Worm (Caenorhabditis elegans) whole organism, L4/young adult: ENCODE measurements around the gene F46E10.18.

ENCODE experiments used
- W03F9.2 ChIP-seq: fragments of 150-350 bp; optimal IDR thresholded peaks from 2 replicates; lab custom pipeline; 2014; ENCODE audit warnings: missing biosample characterization, missing genetic modification characterization
- dao-5 ChIP-seq: sonication (generic microtip); optimal IDR thresholded peaks from 2 replicates; lab custom pipeline; 2016; ENCODE audit warnings: missing genotype, missing genetic modification characterization, moderate library complexity, missing compliant biosample characterization
- him-1 ChIP-seq: sonication (generic microtip); optimal IDR thresholded peaks from 2 replicates; lab custom pipeline; 2016; ENCODE audit warnings: missing genotype, missing genetic modification reagents, missing genetic modification characterization, missing compliant biosample characterization

Gene F46E10.18

DNA sequence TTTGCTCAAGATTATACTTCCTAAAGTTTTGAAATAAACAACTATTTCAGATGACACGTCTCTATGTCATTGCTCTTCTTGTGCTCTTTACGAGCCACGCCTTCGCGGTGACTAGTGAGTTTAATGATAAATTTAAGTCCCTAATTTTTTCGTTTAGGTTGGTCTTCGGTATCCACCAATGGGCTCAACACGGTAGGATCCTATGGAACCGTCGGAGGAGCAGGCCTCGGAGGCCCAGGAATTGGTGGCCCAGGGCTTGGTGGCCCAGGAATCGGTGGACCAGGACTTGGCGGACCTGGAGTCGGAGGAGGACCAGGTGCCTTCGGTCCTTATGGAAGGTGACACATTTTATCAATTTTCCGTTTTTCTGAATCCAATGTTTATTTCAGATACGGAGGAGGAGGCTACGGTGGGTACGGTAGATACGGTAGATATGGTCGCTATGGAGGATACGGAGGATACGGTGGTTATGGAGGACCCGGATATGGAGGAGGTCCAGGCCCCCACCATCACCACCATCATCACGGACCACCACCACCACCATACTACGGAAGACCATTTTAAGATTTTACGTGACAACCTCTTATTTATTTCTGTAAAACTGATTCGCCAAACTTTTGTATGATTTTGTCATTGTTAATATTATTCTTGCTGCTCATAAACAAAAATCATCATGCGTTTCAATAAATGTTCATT lies at the start of gene F46E10.18, which contains the start of gene F46E10.2:
F46E10.18 (plus strand) TSS at position 646 of the 696 bp plus-strand sequence.
F46E10.2 (plus strand) TSS at position 51 of the 696 bp plus-strand sequence.
- TF ChIP-seq him-1 (tag; lab: Kevin White, UChicago) (no peak), W03F9.2 (tag; lab: Kevin White, UChicago) (no peak), dao-5 (tag; lab: Kevin White, UChicago) (no peak)

DNA sequence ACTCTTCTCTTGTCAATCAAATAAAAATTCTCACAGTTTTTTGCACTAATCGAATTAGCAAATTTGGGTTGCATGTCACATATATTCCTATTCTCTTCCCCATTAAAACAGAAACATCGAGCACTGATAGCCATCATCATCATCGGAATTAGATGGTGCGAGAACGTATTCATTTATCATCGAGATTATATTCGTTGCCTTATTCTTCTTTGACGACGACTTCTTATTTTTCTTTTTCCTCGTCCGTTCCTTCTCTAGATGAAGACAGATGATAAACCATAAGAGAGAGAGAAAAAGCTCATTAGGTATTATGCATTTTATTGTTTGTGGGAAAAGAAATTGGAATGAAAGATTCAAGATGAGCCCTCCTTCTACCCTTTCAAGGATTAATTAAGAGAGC lies 49.6 kb upstream of the F46E10.18 start:
- no peak for TF ChIP-seq dao-5 (tag; lab: Kevin White, UChicago)

DNA sequence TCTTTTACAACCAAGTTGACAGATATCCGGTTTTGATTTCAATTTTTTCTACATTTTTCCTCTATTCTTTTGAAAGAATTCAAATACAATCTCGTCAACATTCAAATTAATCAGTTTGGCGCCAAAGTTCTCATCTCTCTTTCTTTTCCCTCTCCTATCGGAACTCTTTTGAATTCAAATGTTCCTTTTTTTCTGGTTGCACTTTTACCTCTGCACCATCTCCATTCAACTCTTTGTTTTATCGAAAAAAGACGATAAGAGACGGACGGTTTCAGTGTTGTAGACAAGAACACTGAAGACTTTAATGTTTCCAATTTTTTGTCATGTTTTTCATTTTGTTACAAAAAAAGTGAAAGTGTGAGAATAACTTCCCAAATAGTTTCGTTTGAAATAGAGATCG lies 44.8 kb upstream of the F46E10.18 start:
- TF ChIP-seq him-1 (tag; lab: Kevin White, UChicago) (no peak), W03F9.2 (tag; lab: Kevin White, UChicago) (no peak), dao-5 (tag; lab: Kevin White, UChicago) (no peak)

DNA sequence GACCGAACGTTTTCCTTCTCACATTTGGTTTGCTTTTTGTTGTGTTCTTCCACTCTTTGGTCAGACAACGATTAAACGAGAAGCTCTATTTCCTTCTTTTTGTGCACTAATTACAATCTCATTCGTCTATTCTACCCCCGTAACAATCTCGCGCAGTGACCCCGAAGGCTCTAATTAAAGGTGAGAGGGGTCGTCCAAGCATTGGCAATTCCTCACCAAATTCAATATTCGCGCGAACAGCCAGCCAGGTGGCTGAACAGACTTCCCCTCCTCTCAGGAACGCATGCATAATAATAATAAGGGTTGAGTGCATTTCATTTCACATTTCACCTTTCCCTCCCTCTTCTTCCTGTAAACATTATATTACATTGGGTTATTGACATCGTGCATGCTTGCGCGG lies 35.7 kb upstream of the F46E10.18 start:
- TF ChIP-seq W03F9.2 (tag; lab: Kevin White, UChicago) (no peak), him-1 (tag; lab: Kevin White, UChicago) (no peak), dao-5 (tag; lab: Kevin White, UChicago) (no peak)

DNA sequence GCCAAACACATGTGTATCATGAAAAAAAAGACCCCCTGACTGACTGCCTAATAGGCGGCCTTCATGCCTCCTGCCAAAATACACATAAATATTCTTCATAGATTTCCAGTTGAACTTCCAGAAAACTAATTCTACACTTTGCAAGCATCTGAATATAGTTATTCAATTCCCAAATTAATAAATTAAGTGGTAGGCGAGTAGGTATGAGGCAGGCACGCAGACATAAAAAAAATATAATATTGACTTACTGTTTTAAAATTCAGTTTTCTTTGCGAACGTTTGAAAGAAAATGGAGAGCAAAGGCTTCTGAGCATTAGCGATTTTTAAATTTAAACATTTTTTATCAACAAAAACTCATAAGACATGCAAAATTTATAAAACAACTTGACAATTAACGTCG lies 33.0 kb upstream of the F46E10.18 start:
- TF ChIP-seq dao-5 (tag; lab: Kevin White, UChicago) (no peak), him-1 (tag; lab: Kevin White, UChicago) (no peak), W03F9.2 (tag; lab: Kevin White, UChicago) (no peak)

DNA sequence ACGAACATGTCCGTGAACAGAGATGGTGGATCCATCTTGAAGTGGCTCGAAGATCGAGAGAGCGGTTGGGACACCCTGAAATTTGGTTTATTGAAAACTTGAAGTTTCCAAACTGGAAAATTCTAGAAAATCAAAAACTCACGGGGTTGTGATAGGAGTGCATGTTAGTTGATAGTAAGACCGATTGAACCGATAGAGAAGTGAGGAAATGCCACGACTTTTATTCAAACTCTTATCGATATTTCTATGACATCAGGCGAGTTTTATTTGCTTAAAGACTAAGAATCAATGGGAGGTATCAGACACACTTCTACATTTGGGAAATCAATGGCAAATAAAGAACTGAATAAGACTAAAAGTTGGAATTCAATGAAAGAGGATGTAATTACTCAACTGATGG lies 32.0 kb upstream of the F46E10.18 start, which contains the start of gene lec-10:
lec-10 (minus strand) TSS at position 272 of the 400 bp plus-strand sequence.
- no peak for TF ChIP-seq him-1 (tag; lab: Kevin White, UChicago)
- no peak for TF ChIP-seq W03F9.2 (tag; lab: Kevin White, UChicago)
- no peak for TF ChIP-seq dao-5 (tag; lab: Kevin White, UChicago)

DNA sequence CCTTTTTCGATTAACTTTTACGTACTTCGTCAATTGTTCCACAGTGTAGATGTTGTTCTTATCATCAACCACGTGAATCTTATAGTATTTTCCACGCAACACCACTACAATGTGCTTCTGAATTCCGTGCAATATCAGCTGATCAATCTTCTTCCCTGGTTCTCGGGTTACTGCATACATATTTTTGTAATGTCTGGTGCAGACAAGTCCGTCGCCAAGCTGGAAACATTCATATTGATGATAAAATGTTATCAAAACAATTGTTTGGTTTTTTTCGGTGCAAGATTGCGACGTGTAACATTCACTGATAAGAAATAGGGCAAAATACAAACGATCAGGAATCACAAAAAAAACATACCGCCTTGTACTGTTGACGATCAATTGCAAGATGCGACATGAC lies 28.3 kb upstream of the F46E10.18 start:
- TF ChIP-seq dao-5 (tag; lab: Kevin White, UChicago) = no peak
- no peak for TF ChIP-seq W03F9.2 (tag; lab: Kevin White, UChicago)
- no peak for TF ChIP-seq him-1 (tag; lab: Kevin White, UChicago)

DNA sequence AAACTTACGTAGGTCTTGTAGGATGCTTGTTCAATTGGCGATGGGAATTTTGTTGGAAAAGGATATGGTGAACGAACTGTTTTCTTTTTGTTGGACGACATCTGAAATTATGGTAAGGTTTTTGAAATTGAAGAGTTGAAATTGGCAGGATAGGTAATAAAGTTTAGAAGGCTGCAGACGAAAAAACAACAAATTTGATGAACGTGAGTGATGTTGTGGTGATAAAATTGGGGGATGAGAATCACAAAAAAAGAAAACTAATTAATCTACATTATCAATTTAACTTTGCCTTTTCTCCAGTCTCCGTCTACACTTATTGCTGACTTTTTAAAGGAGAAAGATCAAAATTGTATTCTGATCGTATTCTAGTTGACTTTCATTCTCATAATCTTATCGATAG lies 27.0 kb upstream of the F46E10.18 start, which contains the start of gene cpt-6:
cpt-6 (minus strand) TSS at position 101 of the 400 bp plus-strand sequence.
- TF ChIP-seq him-1 (tag; lab: Kevin White, UChicago) = no peak
- no peak for TF ChIP-seq W03F9.2 (tag; lab: Kevin White, UChicago)
- no peak for TF ChIP-seq dao-5 (tag; lab: Kevin White, UChicago)

DNA sequence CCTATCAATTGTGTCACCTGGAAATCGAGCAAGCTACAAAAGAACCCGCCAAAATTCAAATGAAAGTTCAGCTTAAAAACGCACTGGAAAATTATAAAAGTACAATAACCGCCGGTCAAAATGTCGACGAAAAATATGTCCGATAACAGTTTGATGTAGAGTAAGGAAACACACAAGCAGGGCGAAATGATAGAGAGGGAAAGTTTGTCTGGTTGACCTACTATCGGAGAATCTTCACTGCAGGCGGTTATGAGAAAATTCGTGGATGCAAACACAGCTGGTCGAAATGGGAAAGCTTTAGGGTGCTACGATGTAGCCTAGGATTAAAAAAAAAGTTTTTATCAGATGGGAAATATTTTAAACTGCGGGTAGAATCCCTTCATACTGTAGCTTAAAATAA lies 25.5 kb upstream of the F46E10.18 start:
- no peak for TF ChIP-seq him-1 (tag; lab: Kevin White, UChicago)
- no peak for TF ChIP-seq W03F9.2 (tag; lab: Kevin White, UChicago)
- TF ChIP-seq dao-5 (tag; lab: Kevin White, UChicago) = no peak

DNA sequence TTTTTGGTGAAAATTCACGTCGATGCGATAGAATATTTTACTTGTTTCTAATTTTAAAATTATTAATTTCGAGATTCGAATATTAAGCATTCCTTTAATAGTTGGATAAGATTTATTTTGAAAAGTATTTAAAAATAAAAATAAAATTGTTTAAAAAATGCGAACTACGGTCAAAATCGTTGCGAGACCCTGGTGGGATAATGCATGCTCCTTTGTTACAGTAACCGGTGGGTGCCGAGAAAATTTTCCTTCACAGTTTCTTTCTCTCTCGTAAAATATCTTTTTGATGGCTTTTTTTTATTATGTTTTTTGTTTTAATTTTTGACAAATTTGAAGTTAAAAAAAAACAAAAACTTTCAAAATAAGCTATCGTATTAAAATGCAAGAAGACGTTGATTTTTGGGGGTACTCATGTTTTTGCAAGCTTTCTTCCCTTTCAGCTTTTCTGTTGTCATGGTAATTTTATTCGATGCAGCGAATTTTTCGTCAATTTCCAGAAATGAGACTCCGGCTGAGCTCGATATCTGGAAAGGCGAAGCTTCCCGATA lies 24.1 kb upstream of the F46E10.18 start, which contains the start of gene dgtr-1:
dgtr-1 (plus strand) TSS at position 498 of the 548 bp plus-strand sequence.
- TF ChIP-seq W03F9.2 (tag; lab: Kevin White, UChicago) (peak; percentile 23), him-1 (tag; lab: Kevin White, UChicago) (no peak), dao-5 (tag; lab: Kevin White, UChicago) (no peak)

DNA sequence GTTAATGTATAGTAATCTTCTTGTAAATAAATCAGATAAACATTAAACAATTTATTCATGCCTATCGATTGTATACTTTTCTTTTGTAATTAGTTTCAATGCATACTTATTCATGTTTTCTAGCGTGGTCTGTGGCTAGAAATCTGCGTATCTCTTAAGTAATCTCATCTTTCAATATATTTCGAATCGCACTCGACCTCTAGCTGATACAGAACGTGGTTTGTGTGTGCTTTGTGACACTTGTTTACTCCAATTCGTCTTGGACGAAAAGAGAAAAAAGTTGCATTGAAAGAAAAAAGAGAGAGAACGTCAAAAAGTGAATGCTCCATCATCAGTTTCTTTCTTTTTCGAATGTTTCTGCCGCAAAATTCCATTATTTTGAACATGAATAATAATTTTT lies 22.4 kb upstream of the F46E10.18 start:
- TF ChIP-seq him-1 (tag; lab: Kevin White, UChicago) (no peak), W03F9.2 (tag; lab: Kevin White, UChicago) (no peak), dao-5 (tag; lab: Kevin White, UChicago) (no peak)

DNA sequence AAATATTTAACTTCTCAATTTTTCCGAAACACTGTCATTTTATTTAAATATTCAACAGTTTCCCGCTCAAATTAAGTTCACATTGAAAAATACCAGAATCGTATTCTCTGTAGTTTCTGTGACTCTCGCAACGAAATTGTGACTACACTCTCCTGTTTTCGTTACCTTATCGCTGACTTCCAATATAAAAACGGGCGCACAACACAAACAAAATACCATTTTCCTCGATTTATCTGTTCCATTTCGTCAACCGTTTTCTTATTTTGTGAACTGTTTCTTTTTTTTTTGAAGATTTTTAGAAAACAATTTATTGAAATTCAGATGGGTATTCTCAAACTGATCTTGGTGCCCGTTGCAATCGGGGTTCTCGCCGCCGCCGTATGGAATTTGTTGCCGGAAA lies 21.9 kb upstream of the F46E10.18 start, which contains the start of gene W01A11.1:
W01A11.1 (plus strand) TSS at position 322 of the 400 bp plus-strand sequence.
- TF ChIP-seq dao-5 (tag; lab: Kevin White, UChicago) = no peak
- TF ChIP-seq W03F9.2 (tag; lab: Kevin White, UChicago) = no peak
- no peak for TF ChIP-seq him-1 (tag; lab: Kevin White, UChicago)

DNA sequence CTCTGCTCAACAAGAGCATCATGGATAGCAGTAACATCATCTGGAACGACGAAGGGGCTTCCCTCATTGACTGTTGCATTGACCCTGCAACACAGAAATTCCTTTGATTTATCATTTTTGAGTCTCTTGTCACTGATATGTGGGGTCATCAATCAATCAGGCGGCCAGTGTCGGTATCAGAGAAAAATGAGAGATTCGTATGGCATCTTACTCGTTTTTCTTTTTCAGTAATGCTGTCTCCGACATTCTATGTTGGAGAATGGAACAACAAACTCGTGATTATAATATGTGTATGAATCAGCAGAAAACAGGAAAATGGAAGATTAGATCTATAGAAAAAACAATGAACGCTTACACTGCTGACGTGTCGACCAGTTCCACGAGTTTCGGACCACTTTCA lies 17.7 kb upstream of the F46E10.18 start:
- TF ChIP-seq W03F9.2 (tag; lab: Kevin White, UChicago) (no peak), him-1 (tag; lab: Kevin White, UChicago) (no peak), dao-5 (tag; lab: Kevin White, UChicago) (no peak)
